Worm (Caenorhabditis elegans): Measurements from ENCODE around the gene C16C8.7.

The C16C8.7 gene

ce11 chrII:3439244-3439698, 20.7 kb downstream of the C16C8.7 start (continued):
- TF ChIP-seq duxl-1 (tag; optimal IDR thresholded peaks at IDR 0.05; ENCODE audit: poor library complexity): peak; percentile 73
- TF ChIP-seq ceh-20 (GFP tag; IDR thresholded peaks at IDR 0.05): peak; percentile 59; the same call in 1 of the 2 replicates
- peak; percentile 8 for TF ChIP-seq F49E8.2 (tag; optimal IDR thresholded peaks at IDR 0.05; ENCODE audit: borderline replicate concordance)
- TF ChIP-seq vab-7 (GFP tag; IDR thresholded peaks at IDR 0.05): peak; percentile 84
- TF ChIP-seq F44E2.7 (GFP tag; IDR thresholded peaks at IDR 0.05): peak; percentile 77; the same call in 1 of the 2 replicates
- peak; percentile 53; the same call in 1 of the 2 replicates for TF ChIP-seq saeg-2 (GFP tag; IDR thresholded peaks at IDR 0.05)
- peak; percentile 87 for TF ChIP-seq egl-43 (GFP tag; IDR thresholded peaks at IDR 0.05)
- TF ChIP-seq ces-1 (GFP tag; optimal IDR thresholded peaks at IDR 0.05): no peak
- peak; percentile 81 for TF ChIP-seq F26F4.8 (GFP tag; conservative IDR thresholded peaks at IDR 0.05)
- TF ChIP-seq mdt-29 (GFP tag; IDR thresholded peaks at IDR 0.05): peak; percentile 86
- TF ChIP-seq F10B5.3 (tag; optimal IDR thresholded peaks at IDR 0.05): no peak
- no peak for TF ChIP-seq T20F7.1 (GFP tag; optimal IDR thresholded peaks at IDR 0.05)
- TF ChIP-seq fkh-10 (GFP tag; optimal IDR thresholded peaks at IDR 0.05): no peak
- peak; percentile 90 for TF ChIP-seq tra-1 (GFP tag; IDR thresholded peaks at IDR 0.05)
- TF ChIP-seq zag-1 (tag; optimal IDR thresholded peaks at IDR 0.05): no peak
- TF ChIP-seq daf-16 (GFP tag; optimal IDR thresholded peaks at IDR 0.05): peak; percentile 63 to 90
- TF ChIP-seq daf-16 (tag; optimal IDR thresholded peaks at IDR 0.05): peak; percentile 76
- TF ChIP-seq mes-2 (tag; optimal IDR thresholded peaks at IDR 0.05; ENCODE audit: poor library complexity, severe bottlenecking): peak; percentile 37
- TF ChIP-seq unc-130 (GFP tag; optimal IDR thresholded peaks at IDR 0.05): peak; percentile 60
- TF ChIP-seq egl-27 (tag; optimal IDR thresholded peaks at IDR 0.05): no peak
- TF ChIP-seq arid-1 (GFP tag; conservative IDR thresholded peaks at IDR 0.05): no peak
- no peak for TF ChIP-seq nhr-237 (tag; optimal IDR thresholded peaks at IDR 0.05)
- TF ChIP-seq ZK337.2 (GFP tag; IDR thresholded peaks at IDR 0.05): no peak
- no peak for TF ChIP-seq attf-4 (tag; optimal IDR thresholded peaks at IDR 0.05)
- peak; percentile 32 for TF ChIP-seq spr-1 (tag; optimal IDR thresholded peaks at IDR 0.05)
- TF ChIP-seq ztf-11 (tag; optimal IDR thresholded peaks at IDR 0.05): no peak
- TF ChIP-seq Y105C5A.15 (GFP tag; IDR thresholded peaks at IDR 0.05): peak; percentile 84; the same call in 1 of the 2 replicates
- TF ChIP-seq snpc-4 (tag; optimal IDR thresholded peaks at IDR 0.05): no peak
- TF ChIP-seq nhr-10 (tag; optimal IDR thresholded peaks at IDR 0.05): no peak
- TF ChIP-seq nhr-41 (GFP tag; IDR thresholded peaks at IDR 0.05): 0 out of 2 replicates have a peak, but pooled peaks have one; percentile 45
- no peak for TF ChIP-seq skn-1 (tag; optimal IDR thresholded peaks at IDR 0.05)
- peak; percentile 67 for TF ChIP-seq pqm-1 (tag; optimal IDR thresholded peaks at IDR 0.05)
- peak; percentile 74 for TF ChIP-seq T26A8.4 (GFP tag; IDR thresholded peaks at IDR 0.05)
- TF ChIP-seq hif-1 (tag; optimal IDR thresholded peaks at IDR 0.05): peak in 1 of 2 experiments; percentile 52
- TF ChIP-seq zip-11 (GFP tag; IDR thresholded peaks at IDR 0.05): no peak
- TF ChIP-seq zfp-3 (GFP tag; conservative IDR thresholded peaks at IDR 0.05): peak; percentile 73; the same call in 1 of the 2 replicates
- TF ChIP-seq madf-5 (GFP tag; IDR thresholded peaks at IDR 0.05): peak; percentile 58 to 81; a peak in 2 of 4 replicates
- TF ChIP-seq lir-3 (tag; optimal IDR thresholded peaks at IDR 0.05): peak; percentile 48
- peak; percentile 54; the same call in 1 of the 2 replicates for TF ChIP-seq ceh-44 (GFP tag; IDR thresholded peaks at IDR 0.05)
- no peak for TF ChIP-seq unc-39 (tag; optimal IDR thresholded peaks at IDR 0.05)
- no peak for TF ChIP-seq nhr-25 (tag; optimal IDR thresholded peaks at IDR 0.05; ENCODE audit: borderline replicate concordance, insufficient read depth)
- TF ChIP-seq nhr-102 (tag; optimal IDR thresholded peaks at IDR 0.05): peak; percentile 50
- TF ChIP-seq daf-8 (GFP tag; IDR thresholded peaks at IDR 0.05): no peak
- TF ChIP-seq nhr-77 (tag; optimal IDR thresholded peaks at IDR 0.05): no peak
- no peak for TF ChIP-seq nhr-42 (GFP tag; IDR thresholded peaks at IDR 0.05)
- peak; percentile 4 for TF ChIP-seq nhr-48 (tag; optimal IDR thresholded peaks at IDR 0.05)
- no peak for TF ChIP-seq lin-29 (GFP tag; IDR thresholded peaks at IDR 0.05)
- no peak for TF ChIP-seq tag-97 (GFP tag; IDR thresholded peaks at IDR 0.05)
- TF ChIP-seq rbr-2 (tag; optimal IDR thresholded peaks at IDR 0.05): peak; percentile 48
- no peak for TF ChIP-seq ceh-32 (tag; optimal IDR thresholded peaks at IDR 0.05; ENCODE audit: poor library complexity)
- peak; percentile 81 for TF ChIP-seq dmd-6 (GFP tag; IDR thresholded peaks at IDR 0.05)

All from whole organism, L4 larva.